Worm (Caenorhabditis elegans) whole organism, L4 larva: ENCODE data around the gene nhr-164.

Experiments
- daf-16 ChIP-seq, 3 experiments: sonication (generic microtip); optimal IDR thresholded peaks; 2 replicates each; lab custom pipeline; 2016 to 2017; ENCODE audit warnings: missing genetic modification characterization in 3 of 3, missing genetic modification reagents in 3 of 3, mild to moderate bottlenecking in 2 of 3, missing compliant biosample characterization in 2 of 3, missing biosample characterization in 1 of 3, moderate library complexity in 1 of 3
- lin-39 ChIP-seq: fragments of 150-350 bp; optimal IDR thresholded peaks from 2 replicates; lab custom pipeline; 2014; ENCODE audit warnings: missing biosample characterization, missing genetic modification reagents, missing genetic modification characterization
- pha-4 ChIP-seq, 2 experiments: fragments of 150-350 bp in 1 of 2; fragments of 200-800 bp in 1 of 2; sonication (Bioruptor generic) in 1 of 2; IDR thresholded peaks in 1 of 2; optimal IDR thresholded peaks in 1 of 2; 2 replicates each; pipeline versions ENCODE4 v1.3.6 to Lab custom; 2014 to 2022; ENCODE audit warnings: missing genetic modification characterization in 2 of 2, missing genetic modification reagents in 2 of 2, missing biosample characterization in 1 of 2, missing compliant biosample characterization in 1 of 2
- skn-1 ChIP-seq: fragments of 150-350 bp; optimal IDR thresholded peaks from 2 replicates; lab custom pipeline; 2014; ENCODE audit warnings: missing biosample characterization, missing genetic modification characterization

DNA sequence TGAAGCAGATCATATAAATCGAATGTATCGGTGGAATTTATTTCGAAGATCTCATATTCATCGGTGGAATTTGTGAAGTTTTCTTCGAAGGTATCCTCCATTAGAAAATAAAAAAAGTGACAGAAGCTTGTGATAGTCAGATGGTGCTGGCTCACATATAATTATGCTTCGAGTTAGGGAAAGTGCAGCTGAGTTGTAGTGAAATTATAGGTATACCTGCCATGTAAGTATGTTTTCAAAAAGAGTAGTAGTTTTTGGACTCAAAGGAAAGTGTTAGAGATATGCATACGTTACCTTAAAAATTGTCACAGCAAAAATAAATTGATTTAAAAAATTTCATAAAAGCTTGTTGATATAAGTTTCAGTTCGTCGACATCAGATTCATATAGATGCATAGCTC lies 4.7 kb upstream of the nhr-164 start, which contains the start of gene srw-11:
- no peak for TF ChIP-seq daf-16 (GFP tag; optimal IDR thresholded peaks at IDR 0.05; lab: Kevin White, UChicago)
- TF ChIP-seq daf-16 (tag; optimal IDR thresholded peaks at IDR 0.05; lab: Kevin White, UChicago): no peak
- no peak for TF ChIP-seq pha-4 (GFP tag; IDR thresholded peaks at IDR 0.05; lab: Robert Waterston, UW)
- no peak for TF ChIP-seq pha-4 (tag; optimal IDR thresholded peaks at IDR 0.05; lab: Kevin White, UChicago)
- TF ChIP-seq skn-1 (tag; lab: Kevin White, UChicago): no peak
- no peak for TF ChIP-seq lin-39 (tag; lab: Kevin White, UChicago)
